Fruit fly (Drosophila melanogaster) whole organism, prepupa: Measurements from ENCODE around the gene CG5080.

Experiments
- CG10669 ChIP-seq: fragments of 200-800 bp; sonication (Bioruptor generic); optimal IDR thresholded peaks from 3 replicates; lab custom pipeline; 2018; ENCODE audit warnings: missing biosample characterization, mild to moderate bottlenecking, missing genetic modification characterization, moderate library complexity
- CG11902 ChIP-seq: fragments of 200-800 bp; sonication (Bioruptor generic); optimal IDR thresholded peaks from 3 replicates; lab custom pipeline; 2016; ENCODE audit warnings: missing biosample characterization, missing genetic modification characterization
- CG3032 ChIP-seq: fragments of 200-800 bp; optimal IDR thresholded peaks from 2 replicates; lab custom pipeline; 2019; ENCODE audit warnings: missing biosample characterization, mild to moderate bottlenecking, missing genetic modification characterization, moderate library complexity
- CG4318 ChIP-seq: fragments of 200-800 bp; sonication (Bioruptor generic); optimal IDR thresholded peaks from 3 replicates; lab custom pipeline; 2017; ENCODE audit warnings: missing biosample characterization, mild to moderate bottlenecking, missing genetic modification characterization
- CG6808 ChIP-seq: fragments of 200-800 bp; sonication (Bioruptor generic); optimal IDR thresholded peaks from 3 replicates; lab custom pipeline; 2017; ENCODE audit warnings: missing biosample characterization, missing genetic modification characterization, mild to moderate bottlenecking, moderate library complexity, missing genetic modification reagents
- CG8632 ChIP-seq: fragments of 200-800 bp; sonication (Bioruptor generic); optimal IDR thresholded peaks from 3 replicates; lab custom pipeline; 2016; ENCODE audit warnings: missing biosample characterization, missing genetic modification characterization
- Ets96B ChIP-seq: fragments of 200-800 bp; optimal IDR thresholded peaks from 2 replicates; lab custom pipeline; 2019; ENCODE audit warnings: missing biosample characterization, mild to moderate bottlenecking, missing genetic modification characterization, moderate library complexity
- Gug ChIP-seq: fragments of 200-800 bp; sonication (Bioruptor generic); IDR thresholded peaks from 2 replicates; pipeline ENCODE4 v1.3.6; 2022; ENCODE audit warnings: missing biosample characterization, missing genetic modification characterization
- Hr39 ChIP-seq: fragments of 200-800 bp; sonication (Bioruptor generic); optimal IDR thresholded peaks from 2 replicates; lab custom pipeline; 2016; ENCODE audit warnings: missing biosample characterization, missing genetic modification characterization
- Sox14 ChIP-seq: fragments of 200-800 bp; sonication (Bioruptor generic); optimal IDR thresholded peaks from 3 replicates; lab custom pipeline; 2016; ENCODE audit warnings: missing biosample characterization, missing genetic modification characterization
- acj6 ChIP-seq: fragments of 200-800 bp; sonication (Bioruptor generic); optimal IDR thresholded peaks from 3 replicates; lab custom pipeline; 2016; ENCODE audit warnings: missing biosample characterization, missing genetic modification characterization
- cyc ChIP-seq: fragments of 200-800 bp; sonication (Bioruptor generic); optimal IDR thresholded peaks from 3 replicates; lab custom pipeline; 2016; ENCODE audit warnings: missing biosample characterization, missing genetic modification characterization
- dsx ChIP-seq: fragments of 200-800 bp; optimal IDR thresholded peaks from 3 replicates; lab custom pipeline; 2019; ENCODE audit warnings: missing biosample characterization, mild to moderate bottlenecking, missing genetic modification characterization, moderate library complexity; ENCODE audit not compliant: poor library complexity, severe bottlenecking
- eg ChIP-seq: fragments of 200-800 bp; sonication (Bioruptor generic); IDR thresholded peaks from 3 replicates; pipeline ENCODE4 v1.3.6; 2022; ENCODE audit warnings: missing biosample characterization, missing genetic modification characterization

- TF ChIP-seq Ets96B (no peak), CG3032 (tag; lab: Kevin White, UChicago) (no peak), CG11902 (GFP tag; lab: Kevin White, UChicago) (no peak), Gug (GFP tag; lab: Robert Waterston, UW) (no peak), CG6808 (GFP tag; lab: Kevin White, UChicago) (no peak), cyc (no peak), dsx (GFP tag; lab: Kevin White, UChicago) (no peak), Sox14 (GFP tag; lab: Kevin White, UChicago) (peak; percentile 26), CG8632 (GFP tag; lab: Kevin White, UChicago) (no peak), CG10669 (GFP tag; lab: Kevin White, UChicago) (no peak), Hr39 (GFP tag; lab: Kevin White, UChicago) (no peak), CG4318 (no peak), eg (no peak), acj6 (GFP tag; lab: Kevin White, UChicago) (no peak)
Measured at dm6 chr2L:1116661-1117322, 46.9 kb downstream of the CG5080 start.
